Fruit fly (Drosophila melanogaster) Kc167 (cell line): ENCODE results near the gene Dscam4.

Source experiments
- Myc ChIP-seq: fragments of >200 bp; optimal IDR thresholded peaks from 2 replicates; lab custom pipeline; 2017; ENCODE audit warnings: missing external identifiers
- h ChIP-seq: fragments of >200 bp; optimal IDR thresholded peaks from 3 replicates; lab custom pipeline; 2018; ENCODE audit warnings: missing external identifiers
- insv ChIP-seq: fragments of >200 bp; optimal IDR thresholded peaks from 3 replicates; lab custom pipeline; 2018; ENCODE audit warnings: missing external identifiers
- psq ChIP-seq: fragments of >200 bp; optimal IDR thresholded peaks from 2 replicates; lab custom pipeline; 2017; ENCODE audit warnings: missing external identifiers

DNA sequence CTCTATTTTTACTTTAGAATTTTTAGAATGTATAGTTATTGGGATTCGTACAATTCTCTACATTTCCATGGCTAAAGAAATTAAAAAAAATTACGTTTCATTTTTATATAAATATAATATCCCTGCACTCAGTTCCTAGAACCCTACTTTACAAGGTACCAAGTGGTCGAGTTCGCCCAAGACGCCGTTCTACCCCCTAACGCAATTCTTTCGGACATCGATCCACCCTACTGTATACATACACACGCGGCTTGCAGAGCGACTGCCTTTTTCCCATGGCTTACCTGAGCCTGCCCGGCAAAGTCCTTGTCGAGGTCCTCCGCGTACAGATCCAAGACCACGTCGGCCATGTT, 76.3 kb downstream of the Dscam4 start:
- no peak for TF ChIP-seq psq (lab: Kevin White, UChicago)
- TF ChIP-seq Myc (lab: Kevin White, UChicago) = no peak
- TF ChIP-seq h = no peak
- no peak for TF ChIP-seq insv
